Worm (Caenorhabditis elegans) whole organism, midembryonic: Measurements from ENCODE around the gene F46C8.1.

Source experiments
- T22C8.4 ChIP-seq: fragments of 200-800 bp; sonication (Bioruptor generic); IDR thresholded peaks from 2 replicates; pipeline ENCODE4 v1.3.6; 2022; ENCODE audit warnings: missing genetic modification characterization, missing compliant biosample characterization
- cog-1 ChIP-seq: sonication (generic microtip); optimal IDR thresholded peaks from 2 replicates; lab custom pipeline; 2016; ENCODE audit warnings: missing genetic modification characterization, missing compliant biosample characterization
- flt-1 ChIP-seq: fragments of 200-800 bp; sonication (Bioruptor generic); IDR thresholded peaks from 2 replicates; pipeline ENCODE4 v1.3.6; 2022; ENCODE audit warnings: missing genetic modification characterization, missing compliant biosample characterization
- klf-2 ChIP-seq: fragments of 200-800 bp; sonication (Bioruptor generic); conservative IDR thresholded peaks from 2 replicates; pipeline ENCODE4 v1.3.6; 2022; ENCODE audit warnings: missing genetic modification reagents, missing genetic modification characterization, missing compliant biosample characterization
- ref-1 ChIP-seq: fragments of 200-800 bp; sonication (Bioruptor generic); conservative IDR thresholded peaks from 2 replicates; pipeline ENCODE4 v1.3.6; 2022; ENCODE audit warnings: missing genetic modification reagents, missing genetic modification characterization, missing compliant biosample characterization
- ztf-29 ChIP-seq: fragments of 200-800 bp; sonication (Bioruptor generic); IDR thresholded peaks from 2 replicates; pipeline ENCODE4 v1.3.6; 2022; ENCODE audit warnings: missing genetic modification reagents, missing genetic modification characterization, missing compliant biosample characterization

ce11 chrX:7586588-7586987 lies 38.3 kb downstream of the F46C8.1 start:
- TF ChIP-seq cog-1 (tag; lab: Kevin White, UChicago) (no peak), flt-1 (GFP tag; lab: Robert Waterston, UW) (no peak), ztf-29 (GFP tag; lab: Robert Waterston, UW) (no peak), ref-1 (GFP tag; lab: Robert Waterston, UW) (no peak), T22C8.4 (GFP tag; lab: Robert Waterston, UW) (no peak), klf-2 (no peak)
